Fruit fly (Drosophila melanogaster) whole organism, prepupa: ENCODE results near the gene Rtca.

Experiments
- CG10669 ChIP-seq: fragments of 200-800 bp; sonication (Bioruptor generic); optimal IDR thresholded peaks from 3 replicates; lab custom pipeline; 2018; ENCODE audit warnings: missing biosample characterization, mild to moderate bottlenecking, missing genetic modification characterization, moderate library complexity
- CG11902 ChIP-seq: fragments of 200-800 bp; sonication (Bioruptor generic); optimal IDR thresholded peaks from 3 replicates; lab custom pipeline; 2016; ENCODE audit warnings: missing biosample characterization, missing genetic modification characterization
- CG15336 ChIP-seq: fragments of 200-800 bp; sonication (Bioruptor generic); IDR thresholded peaks from 2 replicates; pipeline ENCODE4 v1.3.6; 2022; ENCODE audit warnings: missing biosample characterization, missing genetic modification characterization
- CG3032 ChIP-seq: fragments of 200-800 bp; optimal IDR thresholded peaks from 2 replicates; lab custom pipeline; 2019; ENCODE audit warnings: missing biosample characterization, mild to moderate bottlenecking, missing genetic modification characterization, moderate library complexity
- CG31627 ChIP-seq: fragments of 200-800 bp; sonication (Bioruptor generic); optimal IDR thresholded peaks from 3 replicates; lab custom pipeline; 2016; ENCODE audit warnings: missing biosample characterization, missing genetic modification characterization
- CG32006 ChIP-seq: fragments of 200-800 bp; sonication (Bioruptor generic); optimal IDR thresholded peaks from 3 replicates; lab custom pipeline; 2017; ENCODE audit warnings: missing biosample characterization, mild to moderate bottlenecking, missing genetic modification characterization
- CG34406 ChIP-seq: fragments of 200-800 bp; sonication (Bioruptor generic); optimal IDR thresholded peaks from 3 replicates; lab custom pipeline; 2016; ENCODE audit warnings: missing biosample characterization, missing genetic modification characterization
- CG3919 ChIP-seq: fragments of 200-800 bp; sonication (Bioruptor generic); optimal IDR thresholded peaks from 3 replicates; lab custom pipeline; 2016; ENCODE audit warnings: missing biosample characterization, missing genetic modification characterization
- CG4318 ChIP-seq: fragments of 200-800 bp; sonication (Bioruptor generic); optimal IDR thresholded peaks from 3 replicates; lab custom pipeline; 2017; ENCODE audit warnings: missing biosample characterization, mild to moderate bottlenecking, missing genetic modification characterization
- CG6163 ChIP-seq: fragments of 200-800 bp; sonication (Bioruptor generic); IDR thresholded peaks from 3 replicates; pipeline ENCODE4 v1.3.6; 2022; ENCODE audit warnings: missing biosample characterization, missing genetic modification characterization
- CG6792 ChIP-seq: fragments of 200-800 bp; sonication (Bioruptor generic); optimal IDR thresholded peaks from 3 replicates; lab custom pipeline; 2016; ENCODE audit warnings: missing biosample characterization, missing genetic modification characterization
- CG6854 ChIP-seq: fragments of 200-800 bp; sonication (Bioruptor generic); optimal IDR thresholded peaks from 2 replicates; lab custom pipeline; 2017; ENCODE audit warnings: missing biosample characterization, mild to moderate bottlenecking, missing genetic modification characterization
- CG7368 ChIP-seq: fragments of 200-800 bp; sonication (Bioruptor generic); optimal IDR thresholded peaks from 3 replicates; lab custom pipeline; 2016; ENCODE audit warnings: missing biosample characterization, missing genetic modification characterization
- CG8319 ChIP-seq: fragments of 200-800 bp; sonication (Bioruptor generic); optimal IDR thresholded peaks from 3 replicates; lab custom pipeline; 2016; ENCODE audit warnings: missing biosample characterization, missing genetic modification characterization
- CG8632 ChIP-seq: fragments of 200-800 bp; sonication (Bioruptor generic); optimal IDR thresholded peaks from 3 replicates; lab custom pipeline; 2016; ENCODE audit warnings: missing biosample characterization, missing genetic modification characterization
- CG9139 ChIP-seq: fragments of 200-800 bp; sonication (Bioruptor generic); optimal IDR thresholded peaks from 3 replicates; lab custom pipeline; 2017; ENCODE audit warnings: missing biosample characterization, mild to moderate bottlenecking, missing genetic modification characterization
- Eip75B ChIP-seq: fragments of 200-800 bp; sonication (Bioruptor generic); optimal IDR thresholded peaks from 3 replicates; lab custom pipeline; 2016; ENCODE audit warnings: missing biosample characterization, missing genetic modification characterization
- Eip78C ChIP-seq: fragments of 200-800 bp; sonication (Bioruptor generic); peaks from one replicate; lab custom pipeline; 2016; ENCODE audit warnings: missing biosample characterization, missing genetic modification characterization
- Gug ChIP-seq: fragments of 200-800 bp; sonication (Bioruptor generic); IDR thresholded peaks from 2 replicates; pipeline ENCODE4 v1.3.6; 2022; ENCODE audit warnings: missing biosample characterization, missing genetic modification characterization
- Hr38 ChIP-seq: sonication (Bioruptor generic); optimal IDR thresholded peaks from 2 replicates; lab custom pipeline; 2016; ENCODE audit warnings: missing biosample characterization, missing genetic modification characterization
- Hr39 ChIP-seq: fragments of 200-800 bp; sonication (Bioruptor generic); optimal IDR thresholded peaks from 2 replicates; lab custom pipeline; 2016; ENCODE audit warnings: missing biosample characterization, missing genetic modification characterization
- Hr4 ChIP-seq: fragments of 200-800 bp; sonication (Bioruptor generic); optimal IDR thresholded peaks from 3 replicates; lab custom pipeline; 2016; ENCODE audit warnings: missing biosample characterization, missing genetic modification characterization
- Lpt ChIP-seq: fragments of 200-800 bp; sonication (Bioruptor generic); optimal IDR thresholded peaks from 3 replicates; lab custom pipeline; 2016; ENCODE audit warnings: missing biosample characterization, missing genetic modification characterization
- OdsH ChIP-seq: fragments of 200-800 bp; sonication (Bioruptor generic); optimal IDR thresholded peaks from 3 replicates; lab custom pipeline; 2016; ENCODE audit warnings: missing biosample characterization, missing genetic modification characterization
- Smox ChIP-seq: fragments of 200-800 bp; sonication (Bioruptor generic); optimal IDR thresholded peaks from 3 replicates; lab custom pipeline; 2016; ENCODE audit warnings: missing biosample characterization, missing genetic modification characterization
- Sox102F ChIP-seq: fragments of 200-800 bp; sonication (Bioruptor generic); optimal IDR thresholded peaks from 2 replicates; lab custom pipeline; 2016; ENCODE audit warnings: missing biosample characterization, mild to moderate bottlenecking, missing genetic modification characterization
- Sox14 ChIP-seq: fragments of 200-800 bp; sonication (Bioruptor generic); optimal IDR thresholded peaks from 3 replicates; lab custom pipeline; 2016; ENCODE audit warnings: missing biosample characterization, missing genetic modification characterization
- Sox15 ChIP-seq: fragments of 200-800 bp; sonication (Bioruptor generic); optimal IDR thresholded peaks from 3 replicates; lab custom pipeline; 2016; ENCODE audit warnings: missing biosample characterization, missing genetic modification characterization
- acj6 ChIP-seq: fragments of 200-800 bp; sonication (Bioruptor generic); optimal IDR thresholded peaks from 3 replicates; lab custom pipeline; 2016; ENCODE audit warnings: missing biosample characterization, missing genetic modification characterization
- cyc ChIP-seq: fragments of 200-800 bp; sonication (Bioruptor generic); optimal IDR thresholded peaks from 3 replicates; lab custom pipeline; 2016; ENCODE audit warnings: missing biosample characterization, missing genetic modification characterization
- dsx ChIP-seq: fragments of 200-800 bp; optimal IDR thresholded peaks from 3 replicates; lab custom pipeline; 2019; ENCODE audit warnings: missing biosample characterization, mild to moderate bottlenecking, missing genetic modification characterization, moderate library complexity; ENCODE audit not compliant: poor library complexity, severe bottlenecking
- eg ChIP-seq: fragments of 200-800 bp; sonication (Bioruptor generic); IDR thresholded peaks from 3 replicates; pipeline ENCODE4 v1.3.6; 2022; ENCODE audit warnings: missing biosample characterization, missing genetic modification characterization
- esn ChIP-seq: fragments of 200-800 bp; sonication (Bioruptor generic); optimal IDR thresholded peaks from 2 replicates; lab custom pipeline; 2016; ENCODE audit warnings: missing biosample characterization, mild to moderate bottlenecking, missing genetic modification characterization, moderate library complexity
- net ChIP-seq: fragments of 200-800 bp; sonication (Bioruptor generic); optimal IDR thresholded peaks from 3 replicates; lab custom pipeline; 2016; ENCODE audit warnings: missing biosample characterization, missing genetic modification characterization
- pdm3 ChIP-seq: fragments of 200-800 bp; sonication (Bioruptor generic); optimal IDR thresholded peaks from 3 replicates; lab custom pipeline; 2016; ENCODE audit warnings: missing biosample characterization, missing genetic modification characterization
- salr ChIP-seq, 2 experiments: fragments of 200-800 bp; sonication (Bioruptor generic); optimal IDR thresholded peaks; 3 replicates each; lab custom pipeline; 2016 to 2018; ENCODE audit warnings: missing biosample characterization in 2 of 2, missing genetic modification characterization in 2 of 2, mild to moderate bottlenecking in 1 of 2
- spab ChIP-seq: fragments of 200-800 bp; sonication (Bioruptor generic); optimal IDR thresholded peaks from 2 replicates; lab custom pipeline; 2017; ENCODE audit warnings: missing biosample characterization, mild to moderate bottlenecking, missing genetic modification characterization, missing genetic modification reagents
- ss ChIP-seq, 2 experiments: fragments of 200-800 bp; sonication (Bioruptor generic); optimal IDR thresholded peaks; 2 replicates in 1 of 2; 3 replicates in 1 of 2; lab custom pipeline; 2017 to 2018; ENCODE audit warnings: mild to moderate bottlenecking in 2 of 2, missing biosample characterization in 2 of 2, missing genetic modification characterization in 2 of 2, moderate library complexity in 1 of 2
- svp ChIP-seq: fragments of 200-800 bp; sonication (Bioruptor generic); peaks from one replicate; lab custom pipeline; 2016; ENCODE audit warnings: missing biosample characterization, missing genetic modification characterization
- vri ChIP-seq: fragments of 200-800 bp; sonication (Bioruptor generic); optimal IDR thresholded peaks from 3 replicates; lab custom pipeline; 2016; ENCODE audit warnings: missing biosample characterization, mild to moderate bottlenecking, missing genetic modification characterization

Gene Rtca

dm6 chrX:2094072-2094761 is 22.0 kb downstream of the Rtca start, which contains the start of gene csw (continued):
- peak; percentile 40 for TF ChIP-seq Smox (GFP tag; lab: Kevin White, UChicago)
- peak; percentile 97 for TF ChIP-seq CG9139 (GFP tag; lab: Kevin White, UChicago)
- peak; percentile 53 for TF ChIP-seq CG32006 (GFP tag; lab: Kevin White, UChicago)
- TF ChIP-seq salr (GFP tag; optimal IDR thresholded peaks at IDR 0.05; lab: Kevin White, UChicago): peak; percentile 50 to 82
- peak; percentile 84 for TF ChIP-seq net
- TF ChIP-seq CG11902 (GFP tag; lab: Kevin White, UChicago): no peak
- peak; percentile 25 for TF ChIP-seq CG8319 (GFP tag; lab: Kevin White, UChicago)
- TF ChIP-seq eg (GFP tag; lab: Robert Waterston, UW): peak; percentile 93
- TF ChIP-seq CG6854 (GFP tag; lab: Kevin White, UChicago): peak; percentile 87

- TF ChIP-seq Smox (GFP tag; lab: Kevin White, UChicago) (no peak), ss (GFP tag; optimal IDR thresholded peaks at IDR 0.05; lab: Kevin White, UChicago) (no peak), CG31627 (no peak), Sox14 (peak; percentile 10), vri (GFP tag; lab: Kevin White, UChicago) (no peak)
Observed at dm6 chrX:2096341-2096740, 24.1 kb downstream of the Rtca start.

- TF ChIP-seq Hr38 (GFP tag; lab: Kevin White, UChicago) (no peak), cyc (GFP tag; lab: Kevin White, UChicago) (no peak), CG4318 (GFP tag; lab: Kevin White, UChicago) (no peak), acj6 (no peak), CG8319 (GFP tag; lab: Kevin White, UChicago) (no peak), Sox15 (GFP tag; lab: Kevin White, UChicago) (no peak), Sox102F (GFP tag; lab: Kevin White, UChicago) (no peak), CG3032 (tag; lab: Kevin White, UChicago) (no peak), pdm3 (GFP tag; lab: Kevin White, UChicago) (no peak), spab (GFP tag; lab: Kevin White, UChicago) (no peak), CG6792 (GFP tag; lab: Kevin White, UChicago) (no peak), Hr4 (GFP tag; lab: Kevin White, UChicago) (peak; percentile 40), CG3919 (GFP tag; lab: Kevin White, UChicago) (no peak), eg (GFP tag; lab: Robert Waterston, UW) (peak; percentile 65), CG8632 (no peak), CG7368 (no peak), CG34406 (GFP tag; lab: Kevin White, UChicago) (no peak), CG32006 (GFP tag; lab: Kevin White, UChicago) (peak; percentile 45), CG6163 (GFP tag; lab: Robert Waterston, UW) (0 out of 3 replicates have a peak, but pooled peaks have one; percentile 32), Gug (GFP tag; lab: Robert Waterston, UW) (no peak), OdsH (GFP tag; lab: Kevin White, UChicago) (no peak), Eip75B (GFP tag; lab: Kevin White, UChicago) (no peak), Hr39 (GFP tag; lab: Kevin White, UChicago) (no peak), svp (GFP tag; lab: Kevin White, UChicago) (no peak), Eip78C (GFP tag; lab: Kevin White, UChicago) (peak; percentile 71), dsx (GFP tag; lab: Kevin White, UChicago) (no peak), CG10669 (no peak), esn (GFP tag; lab: Kevin White, UChicago) (no peak), CG15336 (GFP tag; lab: Robert Waterston, UW) (peak; percentile 55), net (no peak), Lpt (GFP tag; lab: Kevin White, UChicago) (peak; percentile 21)
Observed at dm6 chrX:2098267-2098666, 26.1 kb downstream of the Rtca start.
